Worm (Caenorhabditis elegans) whole organism, early embryonic: Measurements from ENCODE around the gene T10G3.1.

Experiments
- B0310.2 ChIP-seq: sonication (generic microtip); optimal IDR thresholded peaks from 2 replicates; lab custom pipeline; 2016; ENCODE audit warnings: mild to moderate bottlenecking, missing genetic modification characterization, missing compliant biosample characterization
- F13C5.2 ChIP-seq: sonication (generic microtip); optimal IDR thresholded peaks from 2 replicates; lab custom pipeline; 2017; ENCODE audit warnings: mild to moderate bottlenecking, missing genetic modification characterization, inconsistent platforms, missing compliant biosample characterization
- aly-1 ChIP-seq: sonication (generic microtip); optimal IDR thresholded peaks from 2 replicates; lab custom pipeline; 2016; ENCODE audit warnings: missing genetic modification characterization, missing compliant biosample characterization
- ama-1 ChIP-seq: fragments of 150-350 bp; optimal IDR thresholded peaks from 2 replicates; lab custom pipeline; 2014
- ceh-13 ChIP-seq: fragments of 200-800 bp; sonication (Bioruptor generic); optimal IDR thresholded peaks from 2 replicates; lab custom pipeline; 2018; ENCODE audit warnings: mild to moderate bottlenecking, missing genetic modification characterization, missing compliant biosample characterization
- ceh-36 ChIP-seq: sonication (generic microtip); optimal IDR thresholded peaks from 2 replicates; lab custom pipeline; 2016; ENCODE audit warnings: missing genetic modification characterization, inconsistent platforms, missing compliant biosample characterization
- ets-7 ChIP-seq: sonication (generic microtip); optimal IDR thresholded peaks from 2 replicates; lab custom pipeline; 2016; ENCODE audit warnings: missing genotype, missing genetic modification characterization, missing compliant biosample characterization
- flt-1 ChIP-seq: fragments of 200-800 bp; sonication (Bioruptor generic); IDR thresholded peaks from 2 replicates; pipeline ENCODE4 v1.3.6; 2022; ENCODE audit warnings: missing genetic modification characterization, missing compliant biosample characterization
- hmbx-1 ChIP-seq: sonication (generic microtip); optimal IDR thresholded peaks from 2 replicates; lab custom pipeline; 2016; ENCODE audit warnings: mild to moderate bottlenecking, missing genetic modification characterization, missing compliant biosample characterization
- hmg-4 ChIP-seq: fragments of 200-800 bp; sonication (Bioruptor generic); optimal IDR thresholded peaks from 2 replicates; lab custom pipeline; 2018; ENCODE audit warnings: mild to moderate bottlenecking, missing genetic modification characterization, missing compliant biosample characterization
- hnd-1 ChIP-seq: sonication (generic microtip); optimal IDR thresholded peaks from 2 replicates; lab custom pipeline; 2016; ENCODE audit warnings: missing genetic modification characterization, missing compliant biosample characterization
- pes-1 ChIP-seq: fragments of 200-800 bp; sonication (Bioruptor generic); IDR thresholded peaks from 2 replicates; pipeline ENCODE4 v1.3.6; 2022; ENCODE audit warnings: missing genetic modification reagents, missing genetic modification characterization, missing compliant biosample characterization
- scrt-1 ChIP-seq: fragments of 200-800 bp; sonication (Bioruptor generic); IDR thresholded peaks from 2 replicates; pipeline ENCODE4 v1.3.6; 2022; ENCODE audit warnings: missing genetic modification characterization, missing compliant biosample characterization
- sea-1 ChIP-seq: fragments of 200-800 bp; sonication (Bioruptor generic); conservative IDR thresholded peaks from 2 replicates; pipeline ENCODE4 v1.3.6; 2022; ENCODE audit warnings: missing genetic modification characterization, missing compliant biosample characterization
- tbx-11 ChIP-seq: fragments of 200-800 bp; sonication (Bioruptor generic); IDR thresholded peaks from 2 replicates; pipeline ENCODE4 v1.3.6; 2022; ENCODE audit warnings: missing genetic modification characterization, missing compliant biosample characterization
- tbx-37 ChIP-seq: fragments of 200-800 bp; sonication (Bioruptor generic); conservative IDR thresholded peaks from 2 replicates; pipeline ENCODE4 v1.3.6; 2022; ENCODE audit warnings: missing genetic modification reagents, missing genetic modification characterization, missing compliant biosample characterization
- tra-4 ChIP-seq: sonication (generic microtip); optimal IDR thresholded peaks from 2 replicates; lab custom pipeline; 2017; ENCODE audit warnings: missing genetic modification characterization, missing compliant biosample characterization

Gene T10G3.1

DNA sequence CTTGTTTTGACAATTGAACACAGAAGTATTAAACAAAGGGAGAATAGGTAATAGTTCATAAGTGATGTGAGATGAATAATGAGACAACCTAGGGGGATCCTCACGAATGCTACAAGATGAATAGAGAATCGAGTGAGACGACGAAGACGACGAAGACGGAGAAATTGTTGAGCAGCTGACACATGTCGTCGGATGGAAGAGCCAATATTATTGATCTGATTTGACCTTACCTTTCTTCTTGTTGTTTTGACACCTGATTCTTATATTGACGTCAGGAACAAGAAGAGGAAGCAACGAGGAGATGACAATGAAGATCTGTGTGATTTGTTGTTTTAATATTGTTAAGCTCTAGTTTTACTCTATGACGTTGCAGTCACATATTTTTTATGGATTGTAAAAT lies at the start of gene T10G3.1:
TSS of gene T10G3.1 (minus strand) at position 213 of the 400 bp plus-strand sequence.
- TF ChIP-seq flt-1 (GFP tag; lab: Robert Waterston, UW) (no peak), F13C5.2 (tag; lab: Kevin White, UChicago) (no peak), sea-1 (GFP tag; lab: Robert Waterston, UW) (no peak), tbx-37 (no peak), ama-1 (lab: Kevin White, UChicago) (no peak), ets-7 (tag; lab: Kevin White, UChicago) (no peak), hmbx-1 (tag; lab: Kevin White, UChicago) (no peak), hmg-4 (no peak), aly-1 (tag; lab: Kevin White, UChicago) (no peak), tbx-11 (GFP tag; lab: Robert Waterston, UW) (no peak)

DNA sequence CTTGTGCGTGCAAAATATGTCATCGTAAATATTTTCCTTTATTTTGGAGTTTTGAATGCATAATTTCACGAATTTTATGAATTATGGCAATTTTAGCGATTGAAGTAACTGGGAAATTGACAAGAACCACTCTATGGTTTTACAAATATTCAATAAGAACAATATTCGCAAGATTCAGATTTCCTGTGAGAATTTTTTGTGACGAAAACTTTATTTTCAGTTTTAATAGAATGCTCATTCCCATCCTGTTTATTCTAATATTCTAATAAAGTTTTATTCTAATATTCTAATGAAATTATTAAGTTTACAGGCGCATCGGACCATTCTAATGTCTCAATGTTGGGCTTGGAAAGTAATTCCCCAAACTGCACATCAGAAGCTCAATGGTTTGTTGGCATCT lies 49.7 kb upstream of the T10G3.1 start, which contains the start of gene R11G10.3:
TSS of gene R11G10.3 (plus strand) at position 301 of the 400 bp plus-strand sequence.
- TF ChIP-seq sea-1 (GFP tag; lab: Robert Waterston, UW) (no peak), tbx-37 (no peak), F13C5.2 (tag; lab: Kevin White, UChicago) (no peak), scrt-1 (GFP tag; lab: Robert Waterston, UW) (no peak), flt-1 (GFP tag; lab: Robert Waterston, UW) (no peak), pes-1 (GFP tag; lab: Robert Waterston, UW) (no peak), ceh-13 (GFP tag; lab: Kevin White, UChicago) (no peak), ama-1 (lab: Kevin White, UChicago) (no peak), ets-7 (tag; lab: Kevin White, UChicago) (no peak), B0310.2 (tag; lab: Kevin White, UChicago) (no peak), aly-1 (tag; lab: Kevin White, UChicago) (no peak), tra-4 (tag; lab: Kevin White, UChicago) (no peak), hmbx-1 (tag; lab: Kevin White, UChicago) (no peak), hmg-4 (no peak), tbx-11 (GFP tag; lab: Robert Waterston, UW) (no peak), hnd-1 (no peak), ceh-36 (tag; lab: Kevin White, UChicago) (no peak)

DNA sequence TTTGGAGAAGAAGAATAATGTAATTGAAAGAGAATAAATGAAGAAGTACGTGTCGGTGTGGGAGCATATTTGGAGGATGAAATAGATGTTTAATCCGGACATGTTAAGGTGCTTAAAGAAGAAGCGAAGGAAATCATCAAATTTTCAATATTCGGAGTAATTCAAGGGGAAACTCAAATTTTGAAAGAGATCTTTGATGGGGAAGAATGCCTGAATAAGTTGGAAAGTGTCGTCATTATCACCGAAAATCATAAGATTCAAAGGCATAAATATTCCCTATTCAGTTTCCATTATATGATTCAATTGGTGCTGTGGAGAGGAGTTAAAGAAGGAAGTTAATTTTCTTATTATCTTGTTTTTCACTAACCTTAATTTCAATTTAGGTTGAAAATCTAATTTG lies 41.6 kb upstream of the T10G3.1 start, which contains the start of gene semi-1:
TSS of gene semi-1 (minus strand) at position 101 of the 400 bp plus-strand sequence.
- TF ChIP-seq aly-1 (tag; lab: Kevin White, UChicago): no peak

DNA sequence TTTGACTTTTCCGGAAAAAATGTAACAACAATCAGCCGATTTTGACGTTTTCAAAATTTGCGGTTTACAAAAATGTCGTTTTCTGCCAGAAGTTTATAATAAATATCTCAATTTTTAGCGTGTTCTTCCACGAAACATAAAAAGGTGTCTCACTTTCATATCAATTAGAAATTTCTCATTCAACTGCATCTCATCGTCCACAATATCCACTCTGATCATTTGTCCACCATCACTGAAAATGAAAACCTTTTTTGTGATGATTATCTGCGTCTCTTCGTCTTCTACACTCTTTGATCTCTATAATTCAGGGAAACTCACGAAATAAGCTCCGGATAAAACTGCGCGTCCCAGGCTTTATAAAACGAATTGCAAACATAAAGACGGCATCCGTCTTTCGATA lies 39.0 kb upstream of the T10G3.1 start:
- TF ChIP-seq hnd-1: no peak
- TF ChIP-seq hmbx-1 (tag; lab: Kevin White, UChicago): no peak
- TF ChIP-seq pes-1 (GFP tag; lab: Robert Waterston, UW): no peak
- no peak for TF ChIP-seq ets-7 (tag; lab: Kevin White, UChicago)
- no peak for TF ChIP-seq B0310.2 (tag; lab: Kevin White, UChicago)
- TF ChIP-seq hmg-4: no peak
- TF ChIP-seq tbx-11 (GFP tag; lab: Robert Waterston, UW): no peak
- no peak for TF ChIP-seq ceh-36 (tag; lab: Kevin White, UChicago)
- no peak for TF ChIP-seq aly-1 (tag; lab: Kevin White, UChicago)
- TF ChIP-seq flt-1 (GFP tag; lab: Robert Waterston, UW): no peak
- no peak for TF ChIP-seq tra-4 (tag; lab: Kevin White, UChicago)

DNA sequence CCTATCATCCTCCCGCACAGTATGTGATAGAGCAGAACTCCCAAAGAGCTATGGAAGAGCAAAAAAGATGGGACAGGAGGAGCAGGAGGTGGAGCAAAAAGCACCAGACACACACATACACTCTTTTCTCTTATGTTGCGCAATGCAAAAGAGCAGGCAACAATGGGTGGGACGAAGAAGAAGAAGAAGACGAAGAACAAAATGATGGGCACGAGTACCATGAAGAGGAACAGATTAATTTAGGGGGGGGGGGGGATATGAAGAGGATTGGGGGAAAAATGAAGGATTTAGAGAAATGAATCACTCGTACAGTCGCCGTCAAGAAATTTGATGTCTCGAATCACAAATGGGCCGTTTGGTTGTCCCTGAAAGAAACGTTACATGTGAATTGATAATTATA lies 38.1 kb upstream of the T10G3.1 start, which contains the start of gene avr-15:
TSS of gene avr-15 (minus strand) at position 101 of the 400 bp plus-strand sequence.
- no peak for TF ChIP-seq hmbx-1 (tag; lab: Kevin White, UChicago)
- TF ChIP-seq ets-7 (tag; lab: Kevin White, UChicago): no peak
- no peak for TF ChIP-seq tbx-37
- no peak for TF ChIP-seq pes-1 (GFP tag; lab: Robert Waterston, UW)
- TF ChIP-seq ama-1 (lab: Kevin White, UChicago): no peak
- TF ChIP-seq scrt-1 (GFP tag; lab: Robert Waterston, UW): no peak
- TF ChIP-seq ceh-13 (GFP tag; lab: Kevin White, UChicago): no peak
- TF ChIP-seq flt-1 (GFP tag; lab: Robert Waterston, UW): no peak
- no peak for TF ChIP-seq sea-1 (GFP tag; lab: Robert Waterston, UW)
- no peak for TF ChIP-seq tra-4 (tag; lab: Kevin White, UChicago)
- no peak for TF ChIP-seq ceh-36 (tag; lab: Kevin White, UChicago)
- no peak for TF ChIP-seq hnd-1
- no peak for TF ChIP-seq aly-1 (tag; lab: Kevin White, UChicago)
- no peak for TF ChIP-seq hmg-4
- no peak for TF ChIP-seq tbx-11 (GFP tag; lab: Robert Waterston, UW)
- no peak for TF ChIP-seq F13C5.2 (tag; lab: Kevin White, UChicago)
- no peak for TF ChIP-seq B0310.2 (tag; lab: Kevin White, UChicago)

DNA sequence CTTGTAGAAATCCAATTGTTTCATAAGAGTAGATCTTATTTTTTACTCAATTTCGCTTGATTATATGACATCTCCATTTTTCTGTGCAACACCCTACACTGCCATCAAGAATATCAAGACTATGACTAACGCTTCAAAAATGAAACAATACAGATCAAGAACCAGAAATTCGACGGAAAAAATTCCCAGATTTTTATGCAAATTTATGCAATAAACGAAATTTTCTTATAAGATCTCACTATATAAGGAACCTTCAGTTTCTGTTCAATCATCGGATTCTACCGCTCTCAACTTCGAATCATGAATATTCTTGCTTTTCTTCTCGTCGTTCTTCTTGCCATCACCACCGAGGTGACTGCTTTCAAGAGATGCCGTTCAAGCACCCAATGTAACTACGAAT lies 32.8 kb upstream of the T10G3.1 start, which contains the start of gene R11G10.4:
TSS of gene R11G10.4 (plus strand) at position 301 of the 400 bp plus-strand sequence.
- no peak for TF ChIP-seq ama-1 (lab: Kevin White, UChicago)

DNA sequence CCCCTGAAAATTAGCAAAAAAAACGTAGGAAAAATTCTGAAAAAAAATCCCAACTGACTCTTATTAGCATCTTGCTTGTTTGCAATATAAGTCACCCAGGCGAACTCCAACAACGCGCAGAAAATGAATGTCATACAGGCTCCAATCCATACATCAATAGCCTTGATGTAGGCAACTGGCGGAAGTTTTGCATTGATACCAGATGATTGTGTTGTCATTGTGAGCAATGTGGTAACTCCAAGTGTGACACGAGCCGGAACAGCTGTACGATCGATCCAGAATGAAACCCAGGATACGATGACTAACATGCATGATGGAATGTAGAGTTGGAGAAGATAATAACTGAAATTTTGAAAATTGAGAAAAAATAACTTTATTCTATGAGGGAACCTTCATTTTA lies 25.7 kb upstream of the T10G3.1 start:
- TF ChIP-seq tbx-11 (GFP tag; lab: Robert Waterston, UW) (no peak), flt-1 (GFP tag; lab: Robert Waterston, UW) (no peak), ceh-13 (GFP tag; lab: Kevin White, UChicago) (no peak), ceh-36 (tag; lab: Kevin White, UChicago) (no peak), scrt-1 (GFP tag; lab: Robert Waterston, UW) (no peak), hmbx-1 (tag; lab: Kevin White, UChicago) (no peak), ets-7 (tag; lab: Kevin White, UChicago) (no peak), ama-1 (lab: Kevin White, UChicago) (no peak), sea-1 (GFP tag; lab: Robert Waterston, UW) (no peak)
